Worm (Caenorhabditis elegans) whole organism, L4 larva: ENCODE results near the gene C02F5.10.

Experiments used
- F10B5.3 ChIP-seq: sonication (generic microtip); optimal IDR thresholded peaks from 2 replicates; lab custom pipeline; 2016; ENCODE audit warnings: mild to moderate bottlenecking, missing genetic modification characterization, missing compliant biosample characterization
- F26F4.8 ChIP-seq: fragments of 200-800 bp; sonication (Bioruptor generic); conservative IDR thresholded peaks from 2 replicates; pipeline ENCODE4 v1.3.6; 2022; ENCODE audit warnings: missing genetic modification characterization, missing compliant biosample characterization
- F49E8.2 ChIP-seq: sonication (generic microtip); optimal IDR thresholded peaks from 2 replicates; lab custom pipeline; 2016; ENCODE audit warnings: missing compliant biosample characterization, mild to moderate bottlenecking, missing genetic modification characterization, borderline replicate concordance
- T20F7.1 ChIP-seq: fragments of 200-800 bp; sonication (Bioruptor generic); optimal IDR thresholded peaks from 2 replicates; lab custom pipeline; 2018; ENCODE audit warnings: mild to moderate bottlenecking, missing genetic modification characterization, missing compliant biosample characterization
- T26A8.4 ChIP-seq: fragments of 200-800 bp; sonication (Bioruptor generic); IDR thresholded peaks from 2 replicates; pipeline ENCODE4 v1.3.6; 2022; ENCODE audit warnings: missing genetic modification characterization, missing compliant biosample characterization
- ZK337.2 ChIP-seq: fragments of 200-800 bp; sonication (Bioruptor generic); IDR thresholded peaks from 2 replicates; pipeline ENCODE4 v1.3.6; 2022; ENCODE audit warnings: missing genetic modification reagents, missing genetic modification characterization, missing compliant biosample characterization
- aha-1 ChIP-seq: fragments of 150-350 bp; peaks from one replicate; lab custom pipeline; 2014; ENCODE audit warnings: missing biosample characterization, missing genetic modification characterization
- ceh-32 ChIP-seq: sonication (generic microtip); optimal IDR thresholded peaks from 2 replicates; lab custom pipeline; 2016; ENCODE audit warnings: mild to moderate bottlenecking, missing genetic modification characterization, missing compliant biosample characterization; ENCODE audit not compliant: poor library complexity
- ceh-62 ChIP-seq: sonication (generic microtip); optimal IDR thresholded peaks from 2 replicates; lab custom pipeline; 2017; ENCODE audit warnings: missing biosample characterization, missing genetic modification characterization
- ces-1 ChIP-seq: fragments of 150-350 bp; sonication (generic microtip); optimal IDR thresholded peaks from 4 replicates; lab custom pipeline; 2014; ENCODE audit warnings: missing biosample characterization, missing genetic modification reagents, missing genetic modification characterization
- cey-2 ChIP-seq: sonication (generic microtip); optimal IDR thresholded peaks from 3 replicates; lab custom pipeline; 2017; ENCODE audit warnings: missing genetic modification characterization, mild to moderate bottlenecking, missing compliant biosample characterization, antibody characterized with exemption, borderline replicate concordance; ENCODE audit not compliant: insufficient read depth
- ctbp-1 ChIP-seq: fragments of 200-800 bp; sonication (Bioruptor generic); IDR thresholded peaks from 2 replicates; pipeline ENCODE4 v1.3.6; 2022; ENCODE audit warnings: missing genetic modification reagents, missing genetic modification characterization, missing compliant biosample characterization
- daf-12 ChIP-seq: fragments of 150-350 bp; optimal IDR thresholded peaks from 2 replicates; lab custom pipeline; 2014; ENCODE audit warnings: missing biosample characterization, missing genetic modification reagents, missing genetic modification characterization
- dmd-6 ChIP-seq: fragments of 200-800 bp; sonication (Bioruptor generic); IDR thresholded peaks from 2 replicates; pipeline ENCODE4 v1.3.6; 2022; ENCODE audit warnings: missing genetic modification reagents, missing genetic modification characterization, missing compliant biosample characterization
- duxl-1 ChIP-seq: sonication (generic microtip); optimal IDR thresholded peaks from 2 replicates; lab custom pipeline; 2016; ENCODE audit warnings: mild to moderate bottlenecking, missing genetic modification characterization, moderate library complexity, missing compliant biosample characterization; ENCODE audit not compliant: poor library complexity
- egl-43 ChIP-seq: fragments of 200-800 bp; sonication (Bioruptor generic); IDR thresholded peaks from 2 replicates; pipeline ENCODE4 v1.3.6; 2022; ENCODE audit warnings: missing genetic modification reagents, missing genetic modification characterization, missing compliant biosample characterization
- hif-1 ChIP-seq, 2 experiments: sonication (generic microtip); optimal IDR thresholded peaks; 2 replicates each; lab custom pipeline; 2016 to 2017; ENCODE audit warnings: missing compliant biosample characterization in 2 of 2, missing genetic modification characterization in 2 of 2, missing genetic modification reagents in 2 of 2, missing genotype in 2 of 2, mild to moderate bottlenecking in 1 of 2
- lim-7 ChIP-seq: fragments of 200-800 bp; sonication (Bioruptor generic); IDR thresholded peaks from 2 replicates; pipeline ENCODE4 v1.3.6; 2022; ENCODE audit warnings: missing genetic modification characterization, missing compliant biosample characterization
- lin-13 ChIP-seq: fragments of 150-350 bp; optimal IDR thresholded peaks from 2 replicates; lab custom pipeline; 2014; ENCODE audit warnings: missing biosample characterization, missing genetic modification reagents, missing genetic modification characterization
- lin-15B ChIP-seq: fragments of 150-350 bp; sonication (generic microtip); optimal IDR thresholded peaks from 3 replicates; lab custom pipeline; 2014; ENCODE audit warnings: missing biosample characterization, missing genetic modification characterization
- lin-29 ChIP-seq: fragments of 200-800 bp; sonication (Bioruptor generic); IDR thresholded peaks from 2 replicates; pipeline ENCODE4 v1.3.6; 2022; ENCODE audit warnings: missing genetic modification reagents, missing genetic modification characterization, missing compliant biosample characterization
- lir-3 ChIP-seq: sonication (generic microtip); optimal IDR thresholded peaks from 2 replicates; lab custom pipeline; 2016; ENCODE audit warnings: mild to moderate bottlenecking, missing genetic modification characterization, missing compliant biosample characterization
- lsy-2 ChIP-seq, 2 experiments: fragments of 150-350 bp in 1 of 2; sonication (generic microtip) in 1 of 2; optimal IDR thresholded peaks; 2 replicates each; lab custom pipeline; 2014 to 2017; ENCODE audit warnings: missing biosample characterization in 2 of 2, missing genetic modification characterization in 2 of 2
- madf-5 ChIP-seq, 2 experiments: fragments of 200-800 bp; sonication (Bioruptor generic); IDR thresholded peaks; 2 replicates each; pipeline ENCODE4 v1.3.6; 2022; ENCODE audit warnings: missing compliant biosample characterization in 2 of 2, missing genetic modification characterization in 2 of 2
- madf-9 ChIP-seq: fragments of 200-800 bp; sonication (Bioruptor generic); conservative IDR thresholded peaks from 2 replicates; pipeline ENCODE4 v1.3.6; 2022; ENCODE audit warnings: missing genetic modification reagents, missing genetic modification characterization, missing compliant biosample characterization
- mdl-1 ChIP-seq, 2 experiments: fragments of 150-350 bp in 1 of 2; sonication (generic microtip) in 1 of 2; optimal IDR thresholded peaks; 2 replicates each; lab custom pipeline; 2014 to 2017; ENCODE audit warnings: missing biosample characterization in 2 of 2, missing genetic modification characterization in 2 of 2
- mxl-3 ChIP-seq: fragments of 200-800 bp; sonication (Bioruptor generic); optimal IDR thresholded peaks from 2 replicates; lab custom pipeline; 2018; ENCODE audit warnings: mild to moderate bottlenecking, missing genetic modification characterization, missing compliant biosample characterization
- nhr-11 ChIP-seq: fragments of 150-350 bp; optimal IDR thresholded peaks from 2 replicates; lab custom pipeline; 2014; ENCODE audit warnings: missing biosample characterization, missing genetic modification characterization
- nhr-111 ChIP-seq: fragments of 200-800 bp; sonication (Bioruptor generic); optimal IDR thresholded peaks from 2 replicates; lab custom pipeline; 2018; ENCODE audit warnings: mild to moderate bottlenecking, missing genetic modification characterization, missing compliant biosample characterization
- nhr-237 ChIP-seq: sonication (generic microtip); optimal IDR thresholded peaks from 2 replicates; lab custom pipeline; 2017; ENCODE audit warnings: missing biosample characterization, missing genetic modification characterization
- nhr-25 ChIP-seq: sonication (generic microtip); optimal IDR thresholded peaks from 2 replicates; lab custom pipeline; 2017; ENCODE audit warnings: missing genetic modification characterization, mild to moderate bottlenecking, missing compliant biosample characterization, antibody characterized with exemption, moderate library complexity, borderline replicate concordance; ENCODE audit not compliant: insufficient read depth
- nhr-28 ChIP-seq: fragments of 150-350 bp; optimal IDR thresholded peaks from 2 replicates; lab custom pipeline; 2014; ENCODE audit warnings: missing biosample characterization, missing genetic modification characterization
- nhr-41 ChIP-seq: fragments of 200-800 bp; sonication (Bioruptor generic); IDR thresholded peaks from 2 replicates; pipeline ENCODE4 v1.3.6; 2022; ENCODE audit warnings: missing genetic modification reagents, missing genetic modification characterization, missing compliant biosample characterization
- nhr-48 ChIP-seq: sonication (generic microtip); optimal IDR thresholded peaks from 2 replicates; lab custom pipeline; 2016; ENCODE audit warnings: mild to moderate bottlenecking, missing genetic modification characterization, missing compliant biosample characterization
- nhr-6 ChIP-seq: fragments of 150-350 bp; optimal IDR thresholded peaks from 2 replicates; lab custom pipeline; 2014; ENCODE audit warnings: missing biosample characterization, missing genetic modification characterization
- pha-4 ChIP-seq, 2 experiments: fragments of 150-350 bp in 1 of 2; fragments of 200-800 bp in 1 of 2; sonication (Bioruptor generic) in 1 of 2; IDR thresholded peaks in 1 of 2; optimal IDR thresholded peaks in 1 of 2; 2 replicates each; pipeline versions ENCODE4 v1.3.6 to Lab custom; 2014 to 2022; ENCODE audit warnings: missing genetic modification characterization in 2 of 2, missing genetic modification reagents in 2 of 2, missing biosample characterization in 1 of 2, missing compliant biosample characterization in 1 of 2
- php-3 ChIP-seq: fragments of 200-800 bp; sonication (Bioruptor generic); IDR thresholded peaks from 2 replicates; pipeline ENCODE4 v1.3.6; 2022; ENCODE audit warnings: missing genetic modification reagents, missing genetic modification characterization, missing compliant biosample characterization
- pqm-1 ChIP-seq: sonication (generic microtip); optimal IDR thresholded peaks from 2 replicates; lab custom pipeline; 2017; ENCODE audit warnings: missing biosample characterization, missing genetic modification characterization
- saeg-2 ChIP-seq: fragments of 200-800 bp; sonication (Bioruptor generic); IDR thresholded peaks from 2 replicates; pipeline ENCODE4 v1.3.6; 2022; ENCODE audit warnings: missing genetic modification reagents, missing genetic modification characterization, missing compliant biosample characterization
- set-16 ChIP-seq: fragments of 200-800 bp; sonication (Bioruptor generic); IDR thresholded peaks from 2 replicates; pipeline ENCODE4 v1.3.6; 2022; ENCODE audit warnings: missing genetic modification reagents, missing genetic modification characterization, missing compliant biosample characterization
- skn-1 ChIP-seq: fragments of 150-350 bp; optimal IDR thresholded peaks from 2 replicates; lab custom pipeline; 2014; ENCODE audit warnings: missing biosample characterization, missing genetic modification characterization
- snpc-1.2 ChIP-seq: fragments of 200-800 bp; sonication (Bioruptor generic); IDR thresholded peaks from 2 replicates; pipeline ENCODE4 v1.3.6; 2022; ENCODE audit warnings: missing genetic modification reagents, missing genetic modification characterization, missing compliant biosample characterization
- tra-1 ChIP-seq: fragments of 200-800 bp; sonication (Bioruptor generic); IDR thresholded peaks from 2 replicates; pipeline ENCODE4 v1.3.6; 2022; ENCODE audit warnings: missing genetic modification reagents, missing genetic modification characterization, missing compliant biosample characterization
- unc-62 ChIP-seq, 3 experiments: fragments of 150-350 bp in 1 of 3; sonication (generic microtip); optimal IDR thresholded peaks in 2 of 3; peaks in 1 of 3; 1 replicate in 1 of 3; 2 replicates in 2 of 3; lab custom pipeline; 2014 to 2017; ENCODE audit warnings: missing biosample characterization in 3 of 3, missing genetic modification characterization in 3 of 3, missing genetic modification reagents in 3 of 3, missing genotype in 1 of 3
- vab-7 ChIP-seq: fragments of 200-800 bp; sonication (Bioruptor generic); IDR thresholded peaks from 2 replicates; pipeline ENCODE4 v1.3.6; 2022; ENCODE audit warnings: missing genetic modification reagents, missing genetic modification characterization, missing compliant biosample characterization
- zfp-2 ChIP-seq: sonication (generic microtip); optimal IDR thresholded peaks from 2 replicates; lab custom pipeline; 2016; ENCODE audit warnings: mild to moderate bottlenecking, missing genetic modification characterization, missing compliant biosample characterization
- zfp-3 ChIP-seq: fragments of 200-800 bp; sonication (Bioruptor generic); conservative IDR thresholded peaks from 2 replicates; pipeline ENCODE4 v1.3.6; 2022; ENCODE audit warnings: missing genetic modification reagents, missing genetic modification characterization, missing compliant biosample characterization
- zip-11 ChIP-seq: fragments of 200-800 bp; sonication (Bioruptor generic); IDR thresholded peaks from 2 replicates; pipeline ENCODE4 v1.3.6; 2022; ENCODE audit warnings: missing genetic modification characterization, missing compliant biosample characterization
- ztf-11 ChIP-seq: fragments of 150-350 bp; optimal IDR thresholded peaks from 2 replicates; lab custom pipeline; 2014; ENCODE audit warnings: missing biosample characterization, missing genetic modification characterization
- ztf-7 ChIP-seq: fragments of 150-350 bp; optimal IDR thresholded peaks from 2 replicates; lab custom pipeline; 2014; ENCODE audit warnings: missing biosample characterization, missing genetic modification characterization

C02F5.10 gene

DNA sequence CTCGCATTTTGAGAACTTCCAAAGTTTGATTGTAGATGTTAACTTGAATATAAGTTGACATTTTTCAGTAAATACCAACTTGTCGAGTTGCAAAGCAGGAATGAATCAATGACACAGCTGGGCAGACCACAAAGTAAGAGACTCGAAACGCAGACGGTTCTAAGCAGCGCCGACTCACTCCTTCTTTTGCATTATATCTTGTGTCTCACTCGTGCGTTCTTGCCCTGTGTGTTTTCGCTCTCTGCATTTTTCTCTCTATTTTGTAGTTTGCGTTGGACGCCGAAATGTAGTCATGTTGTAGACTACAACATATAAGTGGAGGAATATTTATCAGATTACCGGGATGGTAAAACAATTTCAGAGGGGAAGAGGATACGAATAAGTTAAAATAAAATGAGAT lies 6.5 kb downstream of the C02F5.10 start, which contains the start of gene C02F5.12 (continued):
- TF ChIP-seq zip-11 (GFP tag; lab: Robert Waterston, UW) (no peak), nhr-41 (GFP tag; lab: Robert Waterston, UW) (no peak), zfp-2 (tag; lab: Kevin White, UChicago) (no peak), ceh-62 (tag; lab: Kevin White, UChicago) (no peak), egl-43 (GFP tag; lab: Robert Waterston, UW) (no peak), nhr-11 (tag; lab: Kevin White, UChicago) (peak; percentile 48), snpc-1.2 (GFP tag; lab: Robert Waterston, UW) (no peak), F10B5.3 (tag; lab: Kevin White, UChicago) (no peak), tra-1 (GFP tag; lab: Robert Waterston, UW) (no peak), T26A8.4 (GFP tag; lab: Robert Waterston, UW) (no peak), set-16 (GFP tag; lab: Robert Waterston, UW) (no peak), vab-7 (GFP tag; lab: Robert Waterston, UW) (no peak), nhr-28 (tag; lab: Kevin White, UChicago) (peak; percentile 99), nhr-25 (no peak), ZK337.2 (no peak), aha-1 (no peak), nhr-237 (tag; lab: Kevin White, UChicago) (no peak), mdl-1 (tag; optimal IDR thresholded peaks at IDR 0.05; lab: Kevin White, UChicago) (no peak), dmd-6 (GFP tag; lab: Robert Waterston, UW) (peak; percentile 17; the same call in 1 of the 2 replicates), madf-5 (GFP tag; IDR thresholded peaks at IDR 0.05; lab: Robert Waterston, UW) (no peak), ztf-11 (no peak), lsy-2 (tag; optimal IDR thresholded peaks at IDR 0.05; lab: Kevin White, UChicago) (peak in 1 of 2 experiments; percentile 53), lin-13 (GFP tag; lab: Kevin White, UChicago) (peak; percentile 44), cey-2 (no peak), nhr-6 (no peak), zfp-3 (no peak), daf-12 (tag; lab: Kevin White, UChicago) (no peak), php-3 (GFP tag; lab: Robert Waterston, UW) (no peak), lin-29 (no peak), ces-1 (no peak), F49E8.2 (tag; lab: Kevin White, UChicago) (no peak), lin-15B (no peak), madf-9 (GFP tag; lab: Robert Waterston, UW) (no peak), saeg-2 (no peak), ctbp-1 (GFP tag; lab: Robert Waterston, UW) (no peak), ceh-32 (tag; lab: Kevin White, UChicago) (no peak), pqm-1 (tag; lab: Kevin White, UChicago) (no peak), nhr-111 (no peak), lir-3 (no peak), hif-1 (tag; optimal IDR thresholded peaks at IDR 0.05; lab: Kevin White, UChicago) (no peak), nhr-48 (tag; lab: Kevin White, UChicago) (peak; percentile 9), T20F7.1 (GFP tag; lab: Kevin White, UChicago) (peak; percentile 20), F26F4.8 (GFP tag; lab: Robert Waterston, UW) (no peak), unc-62 (GFP tag; optimal IDR thresholded peaks at IDR 0.05 in 1 of 2; lab: Kevin White, UChicago) (no peak), unc-62 (tag; optimal IDR thresholded peaks at IDR 0.05; lab: Kevin White, UChicago) (no peak), lim-7 (GFP tag; lab: Robert Waterston, UW) (no peak), ztf-7 (tag; lab: Kevin White, UChicago) (no peak), mxl-3 (GFP tag; lab: Kevin White, UChicago) (no peak), skn-1 (tag; lab: Kevin White, UChicago) (no peak), duxl-1 (tag; lab: Kevin White, UChicago) (no peak), pha-4 (GFP tag; IDR thresholded peaks at IDR 0.05; lab: Robert Waterston, UW) (no peak), pha-4 (tag; optimal IDR thresholded peaks at IDR 0.05; lab: Kevin White, UChicago) (no peak)
